Worm (Caenorhabditis elegans) whole organism, L3 larva: ENCODE measurements around the gene F58B4.5.

Source experiments
- R02D3.7 ChIP-seq: fragments of 150-350 bp; optimal IDR thresholded peaks from 2 replicates; lab custom pipeline; 2014; ENCODE audit warnings: missing biosample characterization, missing genetic modification characterization
- ZK546.5 ChIP-seq: sonication (generic microtip); optimal IDR thresholded peaks from 2 replicates; lab custom pipeline; 2017; ENCODE audit warnings: missing biosample characterization, missing genetic modification characterization
- aly-2 ChIP-seq: fragments of 150-350 bp; optimal IDR thresholded peaks from 2 replicates; lab custom pipeline; 2014; ENCODE audit warnings: missing biosample characterization, missing genetic modification characterization
- ama-1 ChIP-seq: fragments of 150-350 bp; optimal IDR thresholded peaks from 2 replicates; lab custom pipeline; 2018
- ceh-16 ChIP-seq: sonication (generic microtip); optimal IDR thresholded peaks from 2 replicates; lab custom pipeline; 2017; ENCODE audit warnings: missing biosample characterization, missing genetic modification characterization
- ceh-28 ChIP-seq: fragments of 150-350 bp; optimal IDR thresholded peaks from 2 replicates; lab custom pipeline; 2014; ENCODE audit warnings: missing biosample characterization, missing genetic modification reagents, missing genetic modification characterization
- ceh-82 ChIP-seq: fragments of 150-350 bp; optimal IDR thresholded peaks from 2 replicates; lab custom pipeline; 2014; ENCODE audit warnings: missing biosample characterization, missing genetic modification characterization
- ceh-9 ChIP-seq: sonication (generic microtip); optimal IDR thresholded peaks from 2 replicates; lab custom pipeline; 2018; ENCODE audit warnings: missing biosample characterization, missing genetic modification characterization
- egl-5 ChIP-seq: fragments of 150-350 bp; optimal IDR thresholded peaks from 2 replicates; lab custom pipeline; 2017; ENCODE audit warnings: missing biosample characterization, missing genetic modification reagents, missing genetic modification characterization, inconsistent platforms
- elt-1 ChIP-seq: fragments of 150-350 bp; optimal IDR thresholded peaks from 2 replicates; lab custom pipeline; 2014; ENCODE audit warnings: missing biosample characterization, missing genetic modification characterization
- elt-2 ChIP-seq: sonication (generic microtip); optimal IDR thresholded peaks from 2 replicates; lab custom pipeline; 2016; ENCODE audit warnings: missing genetic modification reagents, mild to moderate bottlenecking, missing genetic modification characterization, missing compliant biosample characterization
- elt-3 ChIP-seq, 3 experiments: fragments of 150-350 bp in 1 of 3; sonication (generic microtip) in 2 of 3; optimal IDR thresholded peaks; 2 replicates in 2 of 3; 4 replicates in 1 of 3; lab custom pipeline; 2014 to 2017; ENCODE audit warnings: missing biosample characterization in 3 of 3, missing genetic modification characterization in 3 of 3
- eor-1 ChIP-seq, 2 experiments: fragments of 150-350 bp; optimal IDR thresholded peaks; 2 replicates each; lab custom pipeline; 2014 to 2018; ENCODE audit warnings: missing biosample characterization in 2 of 2, missing genetic modification characterization in 2 of 2
- fkh-2 ChIP-seq: fragments of 150-350 bp; optimal IDR thresholded peaks from 2 replicates; lab custom pipeline; 2014; ENCODE audit warnings: missing biosample characterization, missing genetic modification reagents, missing genetic modification characterization
- fos-1 ChIP-seq: fragments of 150-350 bp; optimal IDR thresholded peaks from 2 replicates; lab custom pipeline; 2014; ENCODE audit warnings: missing biosample characterization, missing genetic modification characterization
- lin-39 ChIP-seq: fragments of 150-350 bp; optimal IDR thresholded peaks from 2 replicates; lab custom pipeline; 2018; ENCODE audit warnings: missing biosample characterization, missing genetic modification reagents, missing genetic modification characterization
- lsy-12 ChIP-seq: sonication (generic microtip); optimal IDR thresholded peaks from 2 replicates; lab custom pipeline; 2016; ENCODE audit warnings: mild to moderate bottlenecking, missing genetic modification characterization, missing compliant biosample characterization
- mdl-1 ChIP-seq: fragments of 150-350 bp; optimal IDR thresholded peaks from 2 replicates; lab custom pipeline; 2014; ENCODE audit warnings: missing biosample characterization, missing genetic modification characterization
- mml-1 ChIP-seq: fragments of 150-350 bp; sonication (generic microtip); optimal IDR thresholded peaks from 3 replicates; lab custom pipeline; 2014; ENCODE audit warnings: missing biosample characterization, missing genetic modification characterization
- nhr-11 ChIP-seq: fragments of 150-350 bp; optimal IDR thresholded peaks from 2 replicates; lab custom pipeline; 2014; ENCODE audit warnings: missing biosample characterization, missing genetic modification characterization
- nhr-23 ChIP-seq: fragments of 150-350 bp; optimal IDR thresholded peaks from 2 replicates; lab custom pipeline; 2014; ENCODE audit warnings: missing biosample characterization, missing genetic modification reagents, missing genetic modification characterization
- nhr-237 ChIP-seq: fragments of 150-350 bp; optimal IDR thresholded peaks from 2 replicates; lab custom pipeline; 2014; ENCODE audit warnings: missing biosample characterization, missing genetic modification characterization
- nhr-67 ChIP-seq: fragments of 150-350 bp; optimal IDR thresholded peaks from 2 replicates; lab custom pipeline; 2014; ENCODE audit warnings: missing biosample characterization, missing genetic modification characterization
- nhr-77 ChIP-seq: fragments of 150-350 bp; optimal IDR thresholded peaks from 2 replicates; lab custom pipeline; 2014; ENCODE audit warnings: missing biosample characterization, missing genetic modification characterization
- pqm-1 ChIP-seq: fragments of 150-350 bp; optimal IDR thresholded peaks from 2 replicates; lab custom pipeline; 2017; ENCODE audit warnings: missing biosample characterization, missing genetic modification characterization, inconsistent platforms
- skn-1 ChIP-seq: fragments of 150-350 bp; optimal IDR thresholded peaks from 2 replicates; lab custom pipeline; 2014; ENCODE audit warnings: missing biosample characterization, missing genetic modification characterization
- snpc-4 ChIP-seq: fragments of 150-350 bp; optimal IDR thresholded peaks from 2 replicates; lab custom pipeline; 2014; ENCODE audit warnings: missing biosample characterization, missing genetic modification characterization
- tbx-2 ChIP-seq: sonication (generic microtip); optimal IDR thresholded peaks from 2 replicates; lab custom pipeline; 2016; ENCODE audit warnings: mild to moderate bottlenecking, missing genetic modification characterization, missing compliant biosample characterization
- unc-62 ChIP-seq: fragments of 150-350 bp; sonication (generic microtip); optimal IDR thresholded peaks from 4 replicates; lab custom pipeline; 2014; ENCODE audit warnings: missing biosample characterization, missing genetic modification reagents, missing genetic modification characterization
- ztf-4 ChIP-seq: fragments of 150-350 bp; optimal IDR thresholded peaks from 2 replicates; lab custom pipeline; 2014; ENCODE audit warnings: missing biosample characterization, missing genetic modification characterization

F58B4.5 gene

ce11 chrV:10965501-10965900, 33.0 kb downstream of the F58B4.5 start, which contains the start of the genes ctf-4 and eef-1G (continued):
- peak; percentile 82 for TF ChIP-seq R02D3.7
- TF ChIP-seq mml-1 = no peak
- peak; percentile 91 for TF ChIP-seq elt-2 (tag; lab: Kevin White, UChicago)
- TF ChIP-seq elt-3 (tag; optimal IDR thresholded peaks at IDR 0.05; lab: Kevin White, UChicago) = peak in 1 of 3 experiments; percentile 52

DNA sequence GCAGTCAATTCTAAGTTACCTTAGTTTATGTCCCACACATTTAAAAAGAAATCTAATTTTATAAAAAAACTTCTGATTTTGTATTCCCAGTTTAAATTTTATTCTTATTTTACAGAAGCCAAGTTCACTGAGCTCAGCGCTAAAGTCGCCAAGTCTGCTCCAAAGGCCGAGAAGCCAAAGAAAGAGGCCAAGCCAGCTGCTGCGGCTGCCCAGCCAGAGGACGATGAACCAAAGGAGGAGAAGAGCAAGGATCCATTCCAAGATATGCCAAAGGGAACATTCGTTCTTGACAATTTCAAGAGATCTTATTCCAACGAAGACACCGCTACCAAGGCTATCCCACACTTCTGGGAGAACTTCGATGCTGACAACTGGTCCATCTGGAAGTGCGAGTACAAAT, 34.4 kb downstream of the F58B4.5 start:
- TF ChIP-seq lin-39 (tag; lab: Kevin White, UChicago) (no peak), ceh-16 (tag; lab: Kevin White, UChicago) (no peak), pqm-1 (tag; lab: Kevin White, UChicago) (no peak), fkh-2 (tag; lab: Kevin White, UChicago) (no peak), skn-1 (tag; lab: Kevin White, UChicago) (no peak), nhr-11 (tag; lab: Kevin White, UChicago) (no peak), fos-1 (tag; lab: Kevin White, UChicago) (no peak), nhr-23 (tag; lab: Kevin White, UChicago) (no peak), nhr-237 (tag; lab: Kevin White, UChicago) (no peak), nhr-67 (tag; lab: Kevin White, UChicago) (no peak), ztf-4 (no peak)

DNA sequence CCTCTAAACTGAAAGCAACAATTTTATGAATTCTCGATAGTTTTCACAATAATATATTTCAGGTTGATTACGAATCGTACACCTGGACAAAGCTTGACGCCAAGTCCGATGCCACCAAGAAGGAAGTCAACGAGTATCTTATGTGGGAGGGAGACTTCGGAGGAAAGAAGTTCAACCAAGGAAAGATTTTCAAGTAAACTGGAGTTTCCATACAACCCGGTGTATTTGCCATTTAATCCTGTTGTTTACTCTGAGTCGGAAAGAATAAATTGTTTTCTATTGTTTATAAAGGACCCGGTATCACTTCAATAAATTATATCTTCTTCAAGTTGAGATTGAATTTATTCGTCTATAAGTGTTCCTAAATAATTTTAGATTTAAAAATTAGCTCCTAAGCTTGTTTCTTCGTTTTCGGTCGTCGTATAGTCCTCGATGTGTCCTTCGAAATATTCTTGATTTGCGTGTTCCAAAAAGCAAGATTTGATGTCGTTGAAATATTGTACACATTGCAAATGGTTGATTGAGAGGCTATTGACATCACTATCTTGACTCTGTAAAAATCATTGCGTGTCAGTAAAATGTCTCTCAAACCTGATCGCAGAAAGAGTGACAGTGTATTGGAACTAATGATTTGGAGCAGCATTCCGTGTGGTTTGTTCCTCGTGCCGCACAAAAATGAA, 35.2 kb downstream of the F58B4.5 start:
- TF ChIP-seq snpc-4 (tag; lab: Kevin White, UChicago) (no peak), nhr-67 (tag; lab: Kevin White, UChicago) (no peak), unc-62 (GFP tag; lab: Kevin White, UChicago) (no peak), elt-2 (tag; lab: Kevin White, UChicago) (peak; percentile 13), ZK546.5 (tag; lab: Kevin White, UChicago) (no peak)

ce11 chrV:10970070-10970469, 37.6 kb downstream of the F58B4.5 start, which contains the start of gene F17C11.22:
Gene F17C11.22, minus strand, starts transcription at chrV:10970170.
- no peak for TF ChIP-seq elt-1
- TF ChIP-seq nhr-77 (tag; lab: Kevin White, UChicago) = no peak
- no peak for TF ChIP-seq unc-62 (GFP tag; lab: Kevin White, UChicago)
- no peak for TF ChIP-seq tbx-2 (tag; lab: Kevin White, UChicago)
- no peak for TF ChIP-seq ceh-9 (tag; lab: Kevin White, UChicago)

DNA sequence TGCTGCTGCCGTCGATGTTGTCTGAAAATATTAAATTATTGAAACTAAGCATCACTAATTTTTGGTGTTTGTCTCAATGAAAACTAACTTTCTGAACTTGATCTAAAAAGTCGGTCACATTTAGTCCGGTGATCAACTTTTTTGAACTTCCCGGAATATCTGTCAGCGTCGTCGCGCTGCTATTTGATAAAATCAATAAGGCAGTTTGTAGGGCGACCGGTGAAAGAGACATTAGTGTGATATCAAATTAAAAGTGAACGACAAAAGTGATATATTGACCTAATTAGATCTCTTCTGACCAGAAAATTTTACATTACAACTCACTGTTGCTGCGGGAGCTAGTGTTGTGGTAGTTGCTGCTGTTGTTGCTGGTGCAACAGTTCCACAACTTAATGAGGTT, 38.4 kb downstream of the F58B4.5 start:
- TF ChIP-seq egl-5 (tag; lab: Kevin White, UChicago) (no peak), aly-2 (no peak), ama-1 (lab: Kevin White, UChicago) (no peak), nhr-23 (tag; lab: Kevin White, UChicago) (peak; percentile 38), fkh-2 (tag; lab: Kevin White, UChicago) (no peak), ceh-9 (tag; lab: Kevin White, UChicago) (no peak), ZK546.5 (tag; lab: Kevin White, UChicago) (no peak)

- no peak for TF ChIP-seq mml-1
- no peak for TF ChIP-seq nhr-11 (tag; lab: Kevin White, UChicago)
- TF ChIP-seq pqm-1 (tag; lab: Kevin White, UChicago) = no peak
Measured at ce11 chrV:10975091-10975490, 42.6 kb downstream of the F58B4.5 start.

ce11 chrV:10981113-10981512, 48.6 kb downstream of the F58B4.5 start, which contains the start of gene fig-1:
Gene fig-1, minus strand, starts transcription at chrV:10981213.
- TF ChIP-seq ZK546.5 (tag; lab: Kevin White, UChicago) (no peak), ama-1 (lab: Kevin White, UChicago) (no peak), ceh-82 (no peak), ceh-16 (tag; lab: Kevin White, UChicago) (no peak), egl-5 (tag; lab: Kevin White, UChicago) (no peak), snpc-4 (tag; lab: Kevin White, UChicago) (no peak), aly-2 (no peak), fkh-2 (tag; lab: Kevin White, UChicago) (no peak), lin-39 (tag; lab: Kevin White, UChicago) (no peak), eor-1 (tag; optimal IDR thresholded peaks at IDR 0.05; lab: Kevin White, UChicago) (no peak), nhr-237 (tag; lab: Kevin White, UChicago) (no peak), lsy-12 (tag; lab: Kevin White, UChicago) (no peak), ceh-28 (tag; lab: Kevin White, UChicago) (no peak), mdl-1 (tag; lab: Kevin White, UChicago) (no peak), nhr-67 (tag; lab: Kevin White, UChicago) (no peak), ztf-4 (no peak), fos-1 (tag; lab: Kevin White, UChicago) (no peak)
